Worm (Caenorhabditis elegans) whole organism, L1 larva: Measurements from ENCODE around the gene T12D8.5.

Experiments
- aha-1 ChIP-seq: fragments of 150-350 bp; optimal IDR thresholded peaks from 2 replicates; lab custom pipeline; 2014; ENCODE audit warnings: missing biosample characterization, missing genetic modification characterization
- ceh-63 ChIP-seq: fragments of 200-800 bp; sonication (Bioruptor generic); optimal IDR thresholded peaks from 2 replicates; lab custom pipeline; 2018; ENCODE audit warnings: mild to moderate bottlenecking, missing genetic modification characterization, missing compliant biosample characterization
- ceh-82 ChIP-seq, 3 experiments: fragments of 150-350 bp in 1 of 3; sonication (generic microtip) in 2 of 3; optimal IDR thresholded peaks; 2 replicates each; lab custom pipeline; 2014 to 2017; ENCODE audit warnings: missing biosample characterization in 3 of 3, missing genetic modification characterization in 3 of 3
- irx-1 ChIP-seq: sonication (generic microtip); optimal IDR thresholded peaks from 2 replicates; lab custom pipeline; 2016; ENCODE audit warnings: missing genetic modification characterization, missing compliant biosample characterization
- lsy-2 ChIP-seq, 2 experiments: fragments of 150-350 bp; optimal IDR thresholded peaks; 2 replicates each; lab custom pipeline; 2014; ENCODE audit warnings: missing biosample characterization in 2 of 2, missing genetic modification characterization in 2 of 2
- mab-9 ChIP-seq: fragments of 200-800 bp; sonication (Bioruptor generic); IDR thresholded peaks from 2 replicates; pipeline ENCODE4 v1.3.6; 2022; ENCODE audit warnings: missing genetic modification reagents, missing genetic modification characterization, missing compliant biosample characterization
- mef-2 ChIP-seq: fragments of 150-350 bp; optimal IDR thresholded peaks from 2 replicates; lab custom pipeline; 2014; ENCODE audit warnings: missing biosample characterization, missing genetic modification characterization
- nhr-237 ChIP-seq: fragments of 150-350 bp; optimal IDR thresholded peaks from 2 replicates; lab custom pipeline; 2014; ENCODE audit warnings: missing biosample characterization, missing genetic modification characterization
- nhr-71 ChIP-seq: sonication (generic microtip); optimal IDR thresholded peaks from 2 replicates; lab custom pipeline; 2016; ENCODE audit warnings: mild to moderate bottlenecking, missing genetic modification characterization, moderate library complexity, missing compliant biosample characterization
- rnt-1 ChIP-seq: sonication (generic microtip); optimal IDR thresholded peaks from 2 replicates; lab custom pipeline; 2016; ENCODE audit warnings: mild to moderate bottlenecking, missing genetic modification characterization, moderate library complexity, missing compliant biosample characterization
- skn-1 ChIP-seq: fragments of 150-350 bp; optimal IDR thresholded peaks from 2 replicates; lab custom pipeline; 2014; ENCODE audit warnings: missing biosample characterization, missing genetic modification characterization
- snpc-4 ChIP-seq: fragments of 150-350 bp; optimal IDR thresholded peaks from 2 replicates; lab custom pipeline; 2014; ENCODE audit warnings: missing biosample characterization, missing genetic modification characterization
- sox-4 ChIP-seq: sonication (generic microtip); optimal IDR thresholded peaks from 2 replicates; lab custom pipeline; 2016; ENCODE audit warnings: missing genetic modification characterization, missing compliant biosample characterization
- vab-15 ChIP-seq: sonication (generic microtip); optimal IDR thresholded peaks from 2 replicates; lab custom pipeline; 2017; ENCODE audit warnings: missing genotype, mild to moderate bottlenecking, missing genetic modification characterization, missing compliant biosample characterization

DNA sequence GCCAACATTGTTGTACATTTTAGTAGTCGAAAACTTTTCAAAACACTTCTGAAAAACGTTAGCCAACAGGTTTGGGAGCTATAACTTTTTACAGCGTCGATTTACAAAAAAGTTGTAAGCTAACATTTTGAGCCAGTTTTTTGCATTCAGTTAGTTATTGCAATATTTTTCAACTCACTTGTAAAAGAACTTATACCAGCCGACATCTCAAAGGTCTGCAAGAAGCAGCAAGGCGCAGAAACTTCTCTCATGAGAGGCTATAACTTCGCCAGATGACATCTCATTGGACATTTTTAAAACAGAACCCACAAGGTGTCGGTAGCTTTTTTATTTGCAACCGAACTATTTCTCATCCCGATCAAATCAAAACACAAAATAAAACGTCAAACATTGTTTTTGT lies 42.9 kb upstream of the T12D8.5 start:
- TF ChIP-seq aha-1 (tag; lab: Kevin White, UChicago) = no peak
- TF ChIP-seq sox-4 (tag; lab: Kevin White, UChicago) = no peak
- TF ChIP-seq vab-15 (tag; lab: Kevin White, UChicago) = no peak
- TF ChIP-seq mab-9 (GFP tag; lab: Robert Waterston, UW) = no peak
- no peak for TF ChIP-seq snpc-4 (tag; lab: Kevin White, UChicago)
- no peak for TF ChIP-seq nhr-237
- TF ChIP-seq skn-1 (tag; lab: Kevin White, UChicago) = no peak
- no peak for TF ChIP-seq irx-1 (tag; lab: Kevin White, UChicago)
- TF ChIP-seq mef-2 (tag; lab: Kevin White, UChicago) = no peak
- no peak for TF ChIP-seq nhr-71
- no peak for TF ChIP-seq ceh-82 (tag; optimal IDR thresholded peaks at IDR 0.05; lab: Kevin White, UChicago)
- TF ChIP-seq rnt-1 (tag; lab: Kevin White, UChicago) = no peak
- TF ChIP-seq ceh-63 (GFP tag; lab: Kevin White, UChicago) = no peak
- TF ChIP-seq lsy-2 (tag; optimal IDR thresholded peaks at IDR 0.05; lab: Kevin White, UChicago) = no peak
